Worm (Caenorhabditis elegans): ENCODE results near the gene F29A7.6.

DNA sequence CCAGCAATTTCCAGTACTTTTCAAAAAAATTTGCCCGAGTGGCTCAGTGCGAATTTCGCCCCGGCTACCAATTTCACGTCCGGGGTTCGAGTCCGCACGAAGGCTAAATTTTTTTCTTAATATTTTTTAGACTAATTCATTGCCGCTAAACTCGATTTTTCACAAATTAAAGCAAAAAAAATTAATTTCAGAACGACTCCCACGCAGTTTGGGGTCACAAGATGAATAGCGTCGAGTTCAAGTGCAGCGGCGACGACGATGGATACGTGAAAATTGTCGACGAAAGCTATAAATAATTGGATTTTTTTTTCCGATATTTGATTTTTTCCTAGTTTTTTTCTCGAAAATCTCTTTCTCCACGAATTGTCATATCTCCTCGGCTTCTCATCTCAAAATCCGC is 1.1 kb downstream of the F29A7.6 start:
- no peak for TF ChIP-seq nhr-179 (tag; optimal IDR thresholded peaks at IDR 0.05)
- TF ChIP-seq egl-44 (GFP tag; IDR thresholded peaks at IDR 0.05): no peak
- no peak for TF ChIP-seq hlh-26 (GFP tag; conservative IDR thresholded peaks at IDR 0.05)
- TF ChIP-seq him-1 (tag; optimal IDR thresholded peaks at IDR 0.05): no peak
- TF ChIP-seq tbx-9 (tag; optimal IDR thresholded peaks at IDR 0.05; ENCODE audit: borderline replicate concordance): no peak
- TF ChIP-seq unc-130 (GFP tag; optimal IDR thresholded peaks at IDR 0.05): no peak
- no peak for TF ChIP-seq F23B12.7 (tag; optimal IDR thresholded peaks at IDR 0.05; ENCODE audit: insufficient read depth)
- TF ChIP-seq F33H1.4 (GFP tag; IDR thresholded peaks at IDR 0.05): no peak
- TF ChIP-seq snpc-3.4 (tag; optimal IDR thresholded peaks at IDR 0.05): no peak
- TF ChIP-seq attf-3 (GFP tag; conservative IDR thresholded peaks at IDR 0.05): no peak
